Worm (Caenorhabditis elegans): ENCODE measurements around the gene srw-76.

DNA sequence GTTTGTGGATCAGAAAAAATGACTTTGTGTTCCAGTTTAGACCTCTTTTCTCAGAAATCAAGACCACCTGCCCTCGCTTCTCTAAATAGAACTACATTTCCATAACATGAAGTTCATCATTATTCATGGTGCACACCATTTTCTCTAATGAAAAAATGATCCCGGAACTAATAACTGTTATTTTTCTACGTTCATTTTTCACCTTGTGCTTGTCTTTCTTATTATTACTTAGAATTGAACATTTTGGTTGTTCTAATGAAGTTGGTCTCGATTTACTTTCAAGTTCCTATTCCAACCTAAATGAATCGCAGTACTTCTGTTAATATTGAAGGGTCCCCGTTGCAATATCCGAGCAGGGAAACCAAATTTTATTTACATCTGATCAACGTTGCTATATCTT, 44.8 kb upstream of the srw-76 start, which contains the start of gene srw-36:
- TF ChIP-seq cebp-2 (GFP tag; IDR thresholded peaks at IDR 0.05), result no peak
- TF ChIP-seq hrde-1 (tag; optimal IDR thresholded peaks at IDR 0.05; ENCODE audit: borderline replicate concordance), result no peak
- TF ChIP-seq unc-62 (GFP tag; optimal IDR thresholded peaks at IDR 0.05), result no peak
- TF ChIP-seq attf-3 (GFP tag; conservative IDR thresholded peaks at IDR 0.05), result no peak
